Worm (Caenorhabditis elegans) whole organism, early embryonic: ENCODE data around the gene F17E9.16.

ENCODE experiments used
- F13C5.2 ChIP-seq: sonication (generic microtip); optimal IDR thresholded peaks from 2 replicates; lab custom pipeline; 2017; ENCODE audit warnings: mild to moderate bottlenecking, missing genetic modification characterization, inconsistent platforms, missing compliant biosample characterization
- aly-1 ChIP-seq: sonication (generic microtip); optimal IDR thresholded peaks from 2 replicates; lab custom pipeline; 2016; ENCODE audit warnings: missing genetic modification characterization, missing compliant biosample characterization
- ama-1 ChIP-seq: fragments of 150-350 bp; optimal IDR thresholded peaks from 2 replicates; lab custom pipeline; 2014
- ceh-13 ChIP-seq: fragments of 200-800 bp; sonication (Bioruptor generic); optimal IDR thresholded peaks from 2 replicates; lab custom pipeline; 2018; ENCODE audit warnings: mild to moderate bottlenecking, missing genetic modification characterization, missing compliant biosample characterization
- ceh-36 ChIP-seq: sonication (generic microtip); optimal IDR thresholded peaks from 2 replicates; lab custom pipeline; 2016; ENCODE audit warnings: missing genetic modification characterization, inconsistent platforms, missing compliant biosample characterization
- ets-7 ChIP-seq: sonication (generic microtip); optimal IDR thresholded peaks from 2 replicates; lab custom pipeline; 2016; ENCODE audit warnings: missing genotype, missing genetic modification characterization, missing compliant biosample characterization
- hmbx-1 ChIP-seq: sonication (generic microtip); optimal IDR thresholded peaks from 2 replicates; lab custom pipeline; 2016; ENCODE audit warnings: mild to moderate bottlenecking, missing genetic modification characterization, missing compliant biosample characterization
- hmg-4 ChIP-seq: fragments of 200-800 bp; sonication (Bioruptor generic); optimal IDR thresholded peaks from 2 replicates; lab custom pipeline; 2018; ENCODE audit warnings: mild to moderate bottlenecking, missing genetic modification characterization, missing compliant biosample characterization
- pes-1 ChIP-seq: fragments of 200-800 bp; sonication (Bioruptor generic); IDR thresholded peaks from 2 replicates; pipeline ENCODE4 v1.3.6; 2022; ENCODE audit warnings: missing genetic modification reagents, missing genetic modification characterization, missing compliant biosample characterization
- scrt-1 ChIP-seq: fragments of 200-800 bp; sonication (Bioruptor generic); IDR thresholded peaks from 2 replicates; pipeline ENCODE4 v1.3.6; 2022; ENCODE audit warnings: missing genetic modification characterization, missing compliant biosample characterization
- sea-1 ChIP-seq: fragments of 200-800 bp; sonication (Bioruptor generic); conservative IDR thresholded peaks from 2 replicates; pipeline ENCODE4 v1.3.6; 2022; ENCODE audit warnings: missing genetic modification characterization, missing compliant biosample characterization
- tbx-11 ChIP-seq: fragments of 200-800 bp; sonication (Bioruptor generic); IDR thresholded peaks from 2 replicates; pipeline ENCODE4 v1.3.6; 2022; ENCODE audit warnings: missing genetic modification characterization, missing compliant biosample characterization
- tbx-37 ChIP-seq: fragments of 200-800 bp; sonication (Bioruptor generic); conservative IDR thresholded peaks from 2 replicates; pipeline ENCODE4 v1.3.6; 2022; ENCODE audit warnings: missing genetic modification reagents, missing genetic modification characterization, missing compliant biosample characterization

DNA sequence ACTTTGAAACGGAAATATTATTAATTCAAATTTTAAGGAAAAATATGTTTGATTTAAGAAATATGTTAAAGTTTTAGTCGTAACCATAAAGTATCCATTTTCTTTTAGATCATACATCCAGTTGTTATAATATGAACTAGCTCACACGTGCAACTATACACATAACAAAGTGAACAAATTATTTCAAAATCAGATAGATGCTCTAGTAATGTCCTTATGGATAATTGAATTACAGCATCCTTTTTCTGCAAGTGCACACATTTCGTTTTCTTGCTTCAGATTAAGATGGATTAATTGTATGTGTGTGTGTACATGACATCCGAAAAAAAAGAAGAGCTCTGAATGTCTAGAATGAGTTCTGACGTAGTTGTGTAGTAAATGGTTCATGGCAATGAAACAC lies 33.5 kb downstream of the F17E9.16 start:
- no peak for TF ChIP-seq sea-1 (GFP tag; lab: Robert Waterston, UW)
- no peak for TF ChIP-seq ama-1
- TF ChIP-seq tbx-37 (GFP tag; lab: Robert Waterston, UW), result no peak
- no peak for TF ChIP-seq tbx-11 (GFP tag; lab: Robert Waterston, UW)
- no peak for TF ChIP-seq pes-1 (GFP tag; lab: Robert Waterston, UW)
- no peak for TF ChIP-seq ets-7 (tag; lab: Kevin White, UChicago)
- TF ChIP-seq ceh-36 (tag; lab: Kevin White, UChicago), result no peak
- no peak for TF ChIP-seq ceh-13 (GFP tag; lab: Kevin White, UChicago)
- TF ChIP-seq hmbx-1 (tag; lab: Kevin White, UChicago), result no peak
- no peak for TF ChIP-seq hmg-4
- no peak for TF ChIP-seq F13C5.2
- TF ChIP-seq aly-1, result no peak
- no peak for TF ChIP-seq scrt-1
